Worm (Caenorhabditis elegans) whole organism, young adult: ENCODE measurements around the gene str-139.

ENCODE experiments used
- B0035.1 ChIP-seq: sonication (generic microtip); optimal IDR thresholded peaks from 2 replicates; lab custom pipeline; 2016; ENCODE audit warnings: missing genetic modification characterization, mild to moderate bottlenecking, missing compliant biosample characterization, missing genotype, missing genetic modification reagents
- B0336.3 ChIP-seq: fragments of 200-800 bp; sonication (Bioruptor generic); IDR thresholded peaks from 2 replicates; pipeline ENCODE4 v1.3.6; 2022; ENCODE audit warnings: missing genetic modification characterization, missing compliant biosample characterization
- D2030.7 ChIP-seq: fragments of 200-800 bp; sonication (Bioruptor generic); IDR thresholded peaks from 2 replicates; pipeline ENCODE4 v1.3.6; 2022; ENCODE audit warnings: missing genetic modification reagents, missing genetic modification characterization, missing compliant biosample characterization
- F23B12.7 ChIP-seq: sonication (generic microtip); optimal IDR thresholded peaks from 2 replicates; lab custom pipeline; 2017; ENCODE audit warnings: missing genetic modification characterization, mild to moderate bottlenecking, missing compliant biosample characterization, antibody characterized with exemption, moderate library complexity; ENCODE audit not compliant: insufficient read depth
- F33H1.4 ChIP-seq: fragments of 200-800 bp; sonication (Bioruptor generic); IDR thresholded peaks from 2 replicates; pipeline ENCODE4 v1.3.6; 2022; ENCODE audit warnings: missing genetic modification reagents, missing genetic modification characterization, missing compliant biosample characterization
- F49E8.2 ChIP-seq: sonication (generic microtip); optimal IDR thresholded peaks from 3 replicates; lab custom pipeline; 2017; ENCODE audit warnings: missing genetic modification characterization, mild to moderate bottlenecking, missing compliant biosample characterization, antibody characterized with exemption, moderate library complexity; ENCODE audit not compliant: insufficient read depth
- K12H6.12 ChIP-seq: fragments of 200-800 bp; sonication (Bioruptor generic); optimal IDR thresholded peaks from 2 replicates; lab custom pipeline; 2018; ENCODE audit warnings: mild to moderate bottlenecking, missing genetic modification characterization, missing compliant biosample characterization
- T07F8.4 ChIP-seq: sonication (generic microtip); optimal IDR thresholded peaks from 2 replicates; lab custom pipeline; 2016; ENCODE audit warnings: mild to moderate bottlenecking, missing genetic modification characterization, moderate library complexity, missing compliant biosample characterization
- Y53G8AR.9 ChIP-seq: fragments of 200-800 bp; sonication (Bioruptor generic); conservative IDR thresholded peaks from 2 replicates; pipeline ENCODE4 v1.3.6; 2022; ENCODE audit warnings: missing genetic modification reagents, missing genetic modification characterization, missing compliant biosample characterization
- Y95B8A.8 ChIP-seq: fragments of 200-800 bp; sonication (Bioruptor generic); IDR thresholded peaks from 2 replicates; pipeline ENCODE4 v1.3.6; 2022; ENCODE audit warnings: missing genetic modification reagents, missing genetic modification characterization, missing compliant biosample characterization
- ama-1 ChIP-seq, 3 experiments: fragments of 150-350 bp in 1 of 3; sonication (generic microtip) in 2 of 3; optimal IDR thresholded peaks; 2 replicates each; lab custom pipeline; 2014 to 2018; ENCODE audit warnings: missing biosample characterization in 2 of 3, missing genetic modification characterization in 2 of 3, missing genetic modification reagents in 2 of 3
- aptf-2 ChIP-seq: fragments of 200-800 bp; sonication (Bioruptor generic); conservative IDR thresholded peaks from 2 replicates; pipeline ENCODE4 v1.3.6; 2022; ENCODE audit warnings: missing genetic modification reagents, missing genetic modification characterization, missing compliant biosample characterization
- atf-7 ChIP-seq: sonication (generic microtip); optimal IDR thresholded peaks from 2 replicates; lab custom pipeline; 2017; ENCODE audit warnings: mild to moderate bottlenecking, missing genetic modification characterization, missing compliant biosample characterization
- attf-3 ChIP-seq: fragments of 200-800 bp; sonication (Bioruptor generic); conservative IDR thresholded peaks from 2 replicates; pipeline ENCODE4 v1.3.6; 2022; ENCODE audit warnings: missing genetic modification reagents, missing genetic modification characterization, missing compliant biosample characterization
- attf-6 ChIP-seq: fragments of 200-800 bp; sonication (Bioruptor generic); IDR thresholded peaks from 2 replicates; pipeline ENCODE4 v1.3.6; 2022; ENCODE audit warnings: missing genetic modification reagents, missing genetic modification characterization, missing compliant biosample characterization
- bed-2 ChIP-seq: fragments of 200-800 bp; sonication (Bioruptor generic); IDR thresholded peaks from 2 replicates; pipeline ENCODE4 v1.3.6; 2022; ENCODE audit warnings: missing genetic modification reagents, missing genetic modification characterization, missing compliant biosample characterization
- cebp-1 ChIP-seq, 2 experiments: fragments of 200-800 bp in 1 of 2; sonication (Bioruptor generic) in 1 of 2; sonication (generic microtip) in 1 of 2; IDR thresholded peaks in 1 of 2; optimal IDR thresholded peaks in 1 of 2; 2 replicates each; pipeline versions ENCODE4 v1.3.6 to Lab custom; 2017 to 2022; ENCODE audit warnings: missing compliant biosample characterization in 2 of 2, missing genetic modification characterization in 2 of 2, mild to moderate bottlenecking in 1 of 2, missing genetic modification reagents in 1 of 2, moderate library complexity in 1 of 2
- ceh-58 ChIP-seq: fragments of 200-800 bp; sonication (Bioruptor generic); IDR thresholded peaks from 2 replicates; pipeline ENCODE4 v1.3.6; 2022; ENCODE audit warnings: missing genetic modification characterization, missing compliant biosample characterization
- dpl-1 ChIP-seq: fragments of 150-350 bp; optimal IDR thresholded peaks from 2 replicates; lab custom pipeline; 2014; ENCODE audit warnings: missing biosample characterization, missing genetic modification reagents, missing genetic modification characterization
- efl-1 ChIP-seq: fragments of 150-350 bp; optimal IDR thresholded peaks from 2 replicates; lab custom pipeline; 2014; ENCODE audit warnings: missing biosample characterization, missing genetic modification reagents, missing genetic modification characterization
- egrh-3 ChIP-seq: fragments of 200-800 bp; sonication (Bioruptor generic); IDR thresholded peaks from 2 replicates; pipeline ENCODE4 v1.3.6; 2022; ENCODE audit warnings: missing genetic modification reagents, missing genetic modification characterization, missing compliant biosample characterization
- ekl-4 ChIP-seq: fragments of 200-800 bp; sonication (Bioruptor generic); IDR thresholded peaks from 2 replicates; pipeline ENCODE4 v1.3.6; 2022; ENCODE audit warnings: missing genetic modification reagents, missing genetic modification characterization, missing compliant biosample characterization
- hlh-12 ChIP-seq: sonication (generic microtip); optimal IDR thresholded peaks from 2 replicates; lab custom pipeline; 2016; ENCODE audit warnings: missing genetic modification characterization, missing compliant biosample characterization
- hmg-1.2 ChIP-seq: fragments of 200-800 bp; sonication (Bioruptor generic); IDR thresholded peaks from 2 replicates; pipeline ENCODE4 v1.3.6; 2022; ENCODE audit warnings: missing genetic modification reagents, missing genetic modification characterization, missing compliant biosample characterization
- hrde-1 ChIP-seq: sonication (generic microtip); optimal IDR thresholded peaks from 2 replicates; lab custom pipeline; 2016; ENCODE audit warnings: missing genetic modification characterization, mild to moderate bottlenecking, missing compliant biosample characterization, moderate library complexity, missing genotype, missing genetic modification reagents, borderline replicate concordance
- hsf-1 ChIP-seq: fragments of 200-800 bp; sonication (Bioruptor generic); IDR thresholded peaks from 2 replicates; pipeline ENCODE4 v1.3.6; 2022; ENCODE audit warnings: missing genetic modification reagents, missing genetic modification characterization, missing compliant biosample characterization
- let-607 ChIP-seq, 2 experiments: fragments of 200-800 bp in 1 of 2; sonication (Bioruptor generic) in 1 of 2; sonication (generic microtip) in 1 of 2; optimal IDR thresholded peaks; 2 replicates each; lab custom pipeline; 2016 to 2018; ENCODE audit warnings: mild to moderate bottlenecking in 2 of 2, missing compliant biosample characterization in 2 of 2, missing genetic modification characterization in 2 of 2, moderate library complexity in 2 of 2, missing genotype in 1 of 2
- lin-35 ChIP-seq, 3 experiments: fragments of 150-350 bp in 2 of 3; sonication (generic microtip) in 1 of 3; optimal IDR thresholded peaks; 2 replicates each; lab custom pipeline; 2014 to 2018; ENCODE audit warnings: missing biosample characterization in 3 of 3, missing genetic modification characterization in 3 of 3, missing genetic modification reagents in 3 of 3
- lin-40 ChIP-seq: sonication (generic microtip); optimal IDR thresholded peaks from 2 replicates; lab custom pipeline; 2016; ENCODE audit warnings: missing genetic modification characterization, mild to moderate bottlenecking, missing compliant biosample characterization, missing genotype, missing genetic modification reagents
- lin-54 ChIP-seq: fragments of 200-800 bp; sonication (Bioruptor generic); optimal IDR thresholded peaks from 2 replicates; lab custom pipeline; 2018; ENCODE audit warnings: mild to moderate bottlenecking, missing genetic modification characterization, missing compliant biosample characterization
- lsl-1 ChIP-seq: fragments of 200-800 bp; sonication (Bioruptor generic); optimal IDR thresholded peaks from 2 replicates; lab custom pipeline; 2018; ENCODE audit warnings: mild to moderate bottlenecking, missing genetic modification characterization, moderate library complexity, missing compliant biosample characterization
- lsy-27 ChIP-seq: sonication (generic microtip); optimal IDR thresholded peaks from 2 replicates; lab custom pipeline; 2017; ENCODE audit warnings: missing genetic modification characterization, mild to moderate bottlenecking, missing compliant biosample characterization, antibody characterized with exemption, missing genotype, borderline replicate concordance; ENCODE audit not compliant: insufficient read depth
- madf-3 ChIP-seq: fragments of 200-800 bp; sonication (Bioruptor generic); IDR thresholded peaks from 2 replicates; pipeline ENCODE4 v1.3.6; 2022; ENCODE audit warnings: missing genetic modification reagents, missing genetic modification characterization, missing compliant biosample characterization
- madf-6 ChIP-seq: fragments of 200-800 bp; sonication (Bioruptor generic); IDR thresholded peaks from 2 replicates; pipeline ENCODE4 v1.3.6; 2022; ENCODE audit warnings: missing genetic modification reagents, missing genetic modification characterization, missing compliant biosample characterization
- mcd-1 ChIP-seq: fragments of 200-800 bp; sonication (Bioruptor generic); IDR thresholded peaks from 2 replicates; pipeline ENCODE4 v1.3.6; 2022; ENCODE audit warnings: missing genetic modification reagents, missing genetic modification characterization, missing compliant biosample characterization
- mxl-1 ChIP-seq: sonication (generic microtip); optimal IDR thresholded peaks from 2 replicates; lab custom pipeline; 2016; ENCODE audit warnings: missing genetic modification characterization, missing compliant biosample characterization
- nhr-27 ChIP-seq: fragments of 200-800 bp; sonication (Bioruptor generic); optimal IDR thresholded peaks from 2 replicates; lab custom pipeline; 2018; ENCODE audit warnings: mild to moderate bottlenecking, missing genetic modification characterization, moderate library complexity, missing compliant biosample characterization
- snpc-1.1 ChIP-seq: sonication (generic microtip); optimal IDR thresholded peaks from 2 replicates; lab custom pipeline; 2017; ENCODE audit warnings: missing genetic modification characterization, mild to moderate bottlenecking, missing compliant biosample characterization, antibody characterized with exemption, moderate library complexity, missing genotype, missing genetic modification reagents; ENCODE audit not compliant: insufficient read depth
- snpc-4 ChIP-seq, 5 experiments: fragments of 150-350 bp in 1 of 5; sonication (generic microtip) in 4 of 5; optimal IDR thresholded peaks; 2 replicates each; lab custom pipeline; 2014 to 2018; ENCODE audit warnings: missing genetic modification characterization in 5 of 5, missing biosample characterization in 3 of 5, antibody characterized with exemption in 2 of 5, mild to moderate bottlenecking in 2 of 5, missing compliant biosample characterization in 2 of 5, missing genotype in 2 of 5, moderate library complexity in 2 of 5, missing genetic modification reagents in 1 of 5
- tbp1 ChIP-seq: fragments of 200-800 bp; sonication (Bioruptor generic); optimal IDR thresholded peaks from 2 replicates; lab custom pipeline; 2018; ENCODE audit warnings: mild to moderate bottlenecking, missing genetic modification characterization, missing compliant biosample characterization
- tlf-1 ChIP-seq: fragments of 200-800 bp; sonication (Bioruptor generic); optimal IDR thresholded peaks from 2 replicates; lab custom pipeline; 2018; ENCODE audit warnings: mild to moderate bottlenecking, missing genetic modification characterization, missing compliant biosample characterization
- xnd-1 ChIP-seq: sonication (generic microtip); optimal IDR thresholded peaks from 2 replicates; lab custom pipeline; 2016; ENCODE audit warnings: missing genotype, missing genetic modification reagents, missing genetic modification characterization, missing compliant biosample characterization
- ztf-3 ChIP-seq: fragments of 200-800 bp; sonication (Bioruptor generic); optimal IDR thresholded peaks from 2 replicates; lab custom pipeline; 2018; ENCODE audit warnings: mild to moderate bottlenecking, missing genetic modification characterization, missing compliant biosample characterization

The str-139 gene

DNA sequence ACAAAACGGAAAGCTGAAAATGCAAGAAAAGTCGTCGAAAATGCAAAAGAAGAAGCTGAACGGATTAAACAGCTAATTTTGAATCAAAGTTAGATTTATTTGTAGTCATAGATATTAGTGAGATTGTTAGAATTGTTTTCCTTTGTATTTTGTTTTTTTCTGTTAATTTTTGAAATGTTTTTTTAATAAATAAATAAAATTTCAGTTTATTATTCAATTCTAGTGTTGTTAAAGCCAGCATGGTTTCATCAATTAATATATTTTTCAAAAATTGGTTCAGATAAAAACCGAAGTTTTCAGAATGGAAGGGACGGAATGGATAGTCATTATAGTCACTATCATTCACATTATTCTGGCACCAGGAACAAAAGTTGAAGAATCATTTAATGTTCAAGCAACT, 27.2 kb downstream of the str-139 start, which contains the start of gene algn-12:
TSS of gene algn-12 (plus strand) at position 301 of the 400 bp plus-strand sequence.
- TF ChIP-seq attf-3 (GFP tag; lab: Robert Waterston, UW) = no peak

DNA sequence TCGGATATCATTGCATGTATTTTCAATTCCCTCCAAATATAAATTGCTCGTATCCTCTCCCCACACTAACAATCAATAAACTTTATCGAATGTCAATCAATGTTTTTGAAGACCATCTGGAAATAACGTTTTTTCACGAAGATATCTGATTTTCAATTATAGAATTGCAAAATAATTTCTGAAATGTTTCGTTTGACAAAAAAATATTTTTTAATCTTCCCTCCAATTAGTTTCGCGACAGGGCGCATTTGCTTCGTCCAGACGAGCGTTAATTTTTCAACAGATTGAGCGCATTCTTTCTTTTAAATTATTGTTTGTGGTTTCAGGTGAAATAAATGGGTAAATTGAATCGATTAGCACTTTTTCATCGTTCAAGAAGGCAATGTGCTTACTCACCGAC, 30.9 kb downstream of the str-139 start, which contains the start of gene vars-1:
TSS of gene vars-1 (plus strand) at position 291 of the 400 bp plus-strand sequence.
- TF ChIP-seq dpl-1 (GFP tag; lab: Kevin White, UChicago) (peak; percentile 42), snpc-4 (GFP tag; optimal IDR thresholded peaks at IDR 0.05; lab: Kevin White, UChicago) (no peak), snpc-4 (tag; optimal IDR thresholded peaks at IDR 0.05; lab: Kevin White, UChicago) (peak in 2 of 4 experiments; percentile 11 to 50), cebp-1 (GFP tag; IDR thresholded peaks at IDR 0.05; lab: Robert Waterston, UW) (no peak), cebp-1 (tag; optimal IDR thresholded peaks at IDR 0.05; lab: Kevin White, UChicago) (peak; percentile 42), B0035.1 (tag; lab: Kevin White, UChicago) (no peak), ztf-3 (no peak), aptf-2 (GFP tag; lab: Robert Waterston, UW) (no peak), ceh-58 (GFP tag; lab: Robert Waterston, UW) (no peak), Y53G8AR.9 (GFP tag; lab: Robert Waterston, UW) (no peak; the same call in 1 of the 2 replicates), F23B12.7 (tag; lab: Kevin White, UChicago) (peak; percentile 78), lin-54 (GFP tag; lab: Kevin White, UChicago) (peak; percentile 88), lsl-1 (peak; percentile 53), F33H1.4 (peak; percentile 35; the same call in 1 of the 2 replicates), F49E8.2 (tag; lab: Kevin White, UChicago) (peak; percentile 77), madf-3 (GFP tag; lab: Robert Waterston, UW) (0 out of 2 replicates have a peak, but pooled peaks have one; percentile 3), efl-1 (GFP tag; lab: Kevin White, UChicago) (peak; percentile 69), T07F8.4 (no peak), mxl-1 (tag; lab: Kevin White, UChicago) (no peak), bed-2 (GFP tag; lab: Robert Waterston, UW) (no peak), egrh-3 (no peak), mcd-1 (GFP tag; lab: Robert Waterston, UW) (peak; percentile 90), D2030.7 (GFP tag; lab: Robert Waterston, UW) (0 out of 2 replicates have a peak, but pooled peaks have one; percentile 28), lsy-27 (tag; lab: Kevin White, UChicago) (no peak), Y95B8A.8 (GFP tag; lab: Robert Waterston, UW) (0 out of 2 replicates have a peak, but pooled peaks have one; percentile 16), K12H6.12 (tag; lab: Kevin White, UChicago) (no peak), B0336.3 (peak; percentile 55), hlh-12 (tag; lab: Kevin White, UChicago) (no peak), hsf-1 (GFP tag; lab: Robert Waterston, UW) (peak; percentile 82), ama-1 (optimal IDR thresholded peaks at IDR 0.05; lab: Kevin White, UChicago) (no peak), ama-1 (GFP tag; optimal IDR thresholded peaks at IDR 0.05; lab: Kevin White, UChicago) (no peak), tlf-1 (GFP tag; lab: Kevin White, UChicago) (peak; percentile 51), ekl-4 (GFP tag; lab: Robert Waterston, UW) (0 out of 2 replicates have a peak, but pooled peaks have one; percentile 47), madf-6 (GFP tag; lab: Robert Waterston, UW) (peak; percentile 58), lin-35 (GFP tag; optimal IDR thresholded peaks at IDR 0.05; lab: Kevin White, UChicago) (peak in 2 of 3 experiments; percentile 18 to 77), xnd-1 (tag; lab: Kevin White, UChicago) (peak; percentile 46), hrde-1 (tag; lab: Kevin White, UChicago) (no peak), let-607 (tag; optimal IDR thresholded peaks at IDR 0.05; lab: Kevin White, UChicago) (no peak), tbp1 (peak; percentile 6), lin-40 (no peak), atf-7 (tag; lab: Kevin White, UChicago) (no peak), nhr-27 (tag; lab: Kevin White, UChicago) (no peak), hmg-1.2 (GFP tag; lab: Robert Waterston, UW) (no peak), snpc-1.1 (tag; lab: Kevin White, UChicago) (peak; percentile 43), attf-6 (GFP tag; lab: Robert Waterston, UW) (peak; percentile 56; the same call in 1 of the 2 replicates)
